Fruit fly (Drosophila melanogaster): Measurements from ENCODE around the gene PNUTS.
A peak's percentile ranks its signal among the peaks of the same experiment; 100 is the strongest.

The PNUTS gene

dm6 chr2L:846167-846868, 23.9 kb upstream of the PNUTS start (continued):
- no peak for TF ChIP-seq Dfd (GFP tag; optimal IDR thresholded peaks at IDR 0.05)
- no peak for TF ChIP-seq Dip2 (GFP tag; IDR thresholded peaks at IDR 0.05)
- no peak for TF ChIP-seq CG33557 (GFP tag; optimal IDR thresholded peaks at IDR 0.05)
- TF ChIP-seq CG9727 (GFP tag; optimal IDR thresholded peaks at IDR 0.05), result peak; percentile 37
- peak; percentile 85 for TF ChIP-seq Sox102F (GFP tag; optimal IDR thresholded peaks at IDR 0.05)
- TF ChIP-seq Pdp1 (GFP tag; optimal IDR thresholded peaks at IDR 0.05), result peak; percentile 43 to 56
- no peak for TF ChIP-seq CG15073 (GFP tag; optimal IDR thresholded peaks at IDR 0.05)
- 0 out of 2 replicates have a peak, but pooled peaks have one; percentile 24 for TF ChIP-seq Rx (GFP tag; IDR thresholded peaks at IDR 0.05)
- TF ChIP-seq Atf6 (GFP tag; IDR thresholded peaks at IDR 0.05), result no peak
- no peak for TF ChIP-seq pfk (GFP tag; optimal IDR thresholded peaks at IDR 0.05)
- TF ChIP-seq dimm (GFP tag; IDR thresholded peaks at IDR 0.05), result no peak
- no peak for TF ChIP-seq CG16779 (GFP tag; IDR thresholded peaks at IDR 0.05)
- TF ChIP-seq CG31388 (GFP tag; optimal IDR thresholded peaks at IDR 0.05), result no peak
- TF ChIP-seq Fer1 (GFP tag; optimal IDR thresholded peaks at IDR 0.05), result peak; percentile 22
- TF ChIP-seq CG10209 (GFP tag; optimal IDR thresholded peaks at IDR 0.05), result peak; percentile 58
- no peak for TF ChIP-seq Hr39 (optimal IDR thresholded peaks at IDR 0.05)
- peak; percentile 74 for TF ChIP-seq CG10979 (tag; optimal IDR thresholded peaks at IDR 0.05)
- peak; percentile 54 for TF ChIP-seq CG12942 (GFP tag; optimal IDR thresholded peaks at IDR 0.05)
- TF ChIP-seq Mad (GFP tag; optimal IDR thresholded peaks at IDR 0.05), result peak; percentile 42
- TF ChIP-seq zen2 (GFP tag; IDR thresholded peaks at IDR 0.05; ENCODE audit: partially characterized antibody), result no peak
- TF ChIP-seq aop (GFP tag; IDR thresholded peaks at IDR 0.05), result 0 out of 2 replicates have a peak, but pooled peaks have one; percentile 38
- no peak for TF ChIP-seq Sry-β (GFP tag; optimal IDR thresholded peaks at IDR 0.05)
- TF ChIP-seq slbo (GFP tag; IDR thresholded peaks at IDR 0.05), result no peak; the same call in 1 of the 2 replicates
- no peak for TF ChIP-seq CG6854 (GFP tag; optimal IDR thresholded peaks at IDR 0.05)
- peak; percentile 30 for TF ChIP-seq CG1792 (GFP tag; optimal IDR thresholded peaks at IDR 0.05)
- TF ChIP-seq NfI (GFP tag; optimal IDR thresholded peaks at IDR 0.05), result peak; percentile 61
- no peak for TF ChIP-seq bowl (GFP tag; IDR thresholded peaks at IDR 0.05)
- TF ChIP-seq abd-A (tag; optimal IDR thresholded peaks at IDR 0.05), result peak; percentile 0
- TF ChIP-seq Sin3A (optimal IDR thresholded peaks at IDR 0.05), result no peak
- no peak for TF ChIP-seq CG9876 (GFP tag; optimal IDR thresholded peaks at IDR 0.05)
- TF ChIP-seq Stat92E (GFP tag; optimal IDR thresholded peaks at IDR 0.05), result peak in 1 of 3 experiments; percentile 95
- TF ChIP-seq Bgb (GFP tag; IDR thresholded peaks at IDR 0.05; ENCODE audit: partially characterized antibody), result no peak
- peak; percentile 71 for TF ChIP-seq CG7839 (tag; optimal IDR thresholded peaks at IDR 0.05)
- no peak for TF ChIP-seq vnd (GFP tag; IDR thresholded peaks at IDR 0.05; ENCODE audit: partially characterized antibody)
- no peak for TF ChIP-seq sug (tag; optimal IDR thresholded peaks at IDR 0.05)
- TF ChIP-seq lola (GFP tag; optimal IDR thresholded peaks at IDR 0.05), result peak in 1 of 3 experiments; percentile 19
- no peak for TF ChIP-seq CG7963 (GFP tag; IDR thresholded peaks at IDR 0.05; ENCODE audit: partially characterized antibody)
- TF ChIP-seq lbe (GFP tag; optimal IDR thresholded peaks at IDR 0.05), result no peak
- TF ChIP-seq Adf1 (GFP tag; IDR thresholded peaks at IDR 0.05), result no peak
- peak; percentile 21 for TF ChIP-seq CG9817 (tag; optimal IDR thresholded peaks at IDR 0.05)
- TF ChIP-seq Nf-YB (GFP tag; optimal IDR thresholded peaks at IDR 0.05), result peak; percentile 21
- peak; percentile 23 for TF ChIP-seq CG2116 (GFP tag; optimal IDR thresholded peaks at IDR 0.05)
- TF ChIP-seq her (GFP tag; optimal IDR thresholded peaks at IDR 0.05), result peak; percentile 60
- peak; percentile 66 for TF ChIP-seq pb (GFP tag; optimal IDR thresholded peaks at IDR 0.05)
- TF ChIP-seq CG11093 (GFP tag; IDR thresholded peaks at IDR 0.05), result peak; percentile 63; the same call in 2 of the 3 replicates
- peak; percentile 84 for TF ChIP-seq CG11504 (tag; optimal IDR thresholded peaks at IDR 0.05)
- no peak for TF ChIP-seq TFAM (GFP tag; optimal IDR thresholded peaks at IDR 0.05)
- TF ChIP-seq exex (tag; optimal IDR thresholded peaks at IDR 0.05), result no peak
- TF ChIP-seq CG2129 (GFP tag; IDR thresholded peaks at IDR 0.05; ENCODE audit: partially characterized antibody), result no peak

Data from whole organism, embryonic.